Worm (Caenorhabditis elegans): ENCODE measurements around the gene T22E5.1.

DNA sequence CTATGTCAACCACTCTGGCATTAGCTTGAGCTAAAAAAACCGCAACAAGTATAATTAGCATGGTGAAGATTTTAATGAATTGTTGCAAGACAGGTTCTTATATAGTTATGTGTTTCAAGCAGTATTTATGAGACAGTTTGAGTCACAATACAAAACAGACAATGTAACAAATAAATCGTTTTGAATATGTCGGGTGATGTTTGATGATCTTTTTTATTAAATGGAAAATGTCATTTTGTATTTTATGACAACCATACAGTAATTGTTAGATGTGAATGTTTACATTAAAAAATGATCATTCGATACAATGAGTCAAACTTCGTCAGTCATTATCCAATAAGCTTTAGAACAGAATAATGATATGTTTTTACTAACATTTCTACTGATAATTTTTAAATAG lies 30.7 kb downstream of the T22E5.1 start, which contains the start of gene K10C2.7:
- TF ChIP-seq ama-1 (optimal IDR thresholded peaks at IDR 0.05) = no peak
- TF ChIP-seq B0310.2 (tag; optimal IDR thresholded peaks at IDR 0.05) = no peak
- TF ChIP-seq ceh-13 (GFP tag; optimal IDR thresholded peaks at IDR 0.05) = no peak
- no peak for TF ChIP-seq aly-1 (tag; optimal IDR thresholded peaks at IDR 0.05)
- TF ChIP-seq ets-7 (tag; optimal IDR thresholded peaks at IDR 0.05) = no peak
- TF ChIP-seq tbx-37 (GFP tag; conservative IDR thresholded peaks at IDR 0.05) = no peak
- no peak for TF ChIP-seq sea-1 (GFP tag; conservative IDR thresholded peaks at IDR 0.05)
- TF ChIP-seq pes-1 (GFP tag; IDR thresholded peaks at IDR 0.05) = no peak

Measured in whole organism, early embryonic.